Fruit fly (Drosophila melanogaster) whole organism, embryonic: ENCODE measurements around the gene CG32551.
A peak's percentile ranks its signal among the peaks of the same experiment; 100 is the strongest.

Source experiments
- Awh ChIP-seq: fragments of 200-800 bp; sonication (Bioruptor generic); IDR thresholded peaks from 2 replicates; pipeline ENCODE4, ENCODE4 v1.3.6; 2022; ENCODE audit warnings: missing biosample characterization, missing genetic modification characterization
- BtbVII ChIP-seq: fragments of 200-800 bp; sonication (Bioruptor generic); optimal IDR thresholded peaks from 3 replicates; lab custom pipeline; 2017; ENCODE audit warnings: missing biosample characterization, mild to moderate bottlenecking, missing genetic modification characterization
- CG10209 ChIP-seq: fragments of 200-800 bp; sonication (Bioruptor generic); optimal IDR thresholded peaks from 3 replicates; lab custom pipeline; 2017; ENCODE audit warnings: missing biosample characterization, mild to moderate bottlenecking, missing genetic modification characterization, missing genetic modification reagents
- CG10431 ChIP-seq: fragments of 200-800 bp; sonication (Bioruptor generic); optimal IDR thresholded peaks from 3 replicates; lab custom pipeline; 2018; ENCODE audit warnings: missing biosample characterization, mild to moderate bottlenecking, missing genetic modification characterization
- CG10654 ChIP-seq: fragments of 200-800 bp; sonication (Bioruptor generic); optimal IDR thresholded peaks from 2 replicates; lab custom pipeline; 2016; ENCODE audit warnings: missing biosample characterization, missing genetic modification characterization
- CG12744 ChIP-seq: fragments of 200-800 bp; sonication (Bioruptor generic); optimal IDR thresholded peaks from 2 replicates; lab custom pipeline; 2016; ENCODE audit warnings: missing biosample characterization, missing genetic modification characterization
- CG12942 ChIP-seq: fragments of 200-800 bp; sonication (Bioruptor generic); optimal IDR thresholded peaks from 3 replicates; lab custom pipeline; 2016; ENCODE audit warnings: missing biosample characterization, missing genetic modification characterization
- CG14050 ChIP-seq: fragments of 200-800 bp; sonication (Bioruptor generic); IDR thresholded peaks from 3 replicates; pipeline ENCODE4 v1.3.6; 2022; ENCODE audit warnings: missing biosample characterization, missing genetic modification characterization
- CG15269 ChIP-seq: fragments of 200-800 bp; sonication (Bioruptor generic); optimal IDR thresholded peaks from 2 replicates; lab custom pipeline; 2018; ENCODE audit warnings: missing biosample characterization, mild to moderate bottlenecking, missing genetic modification characterization, moderate library complexity
- CG17385 ChIP-seq: fragments of 200-800 bp; sonication (Bioruptor generic); optimal IDR thresholded peaks from 3 replicates; lab custom pipeline; 2018; ENCODE audit warnings: missing biosample characterization, mild to moderate bottlenecking, missing genetic modification characterization
- CG30020 ChIP-seq: fragments of 200-800 bp; optimal IDR thresholded peaks from 2 replicates; lab custom pipeline; 2019; ENCODE audit warnings: missing biosample characterization, mild to moderate bottlenecking, missing genetic modification characterization, moderate library complexity
- CG31365 ChIP-seq: fragments of 200-800 bp; sonication (Bioruptor generic); optimal IDR thresholded peaks from 2 replicates; lab custom pipeline; 2018; ENCODE audit warnings: missing biosample characterization, mild to moderate bottlenecking, missing genetic modification characterization
- CG3163 ChIP-seq: fragments of 200-800 bp; sonication (Bioruptor generic); optimal IDR thresholded peaks from 3 replicates; lab custom pipeline; 2016; ENCODE audit warnings: missing biosample characterization, missing genetic modification characterization
- CG32767 ChIP-seq: fragments of 200-800 bp; sonication (Bioruptor generic); IDR thresholded peaks from 2 replicates; pipeline ENCODE4 v1.3.6; 2022; ENCODE audit warnings: missing biosample characterization, missing genetic modification characterization
- CG34422 ChIP-seq: fragments of 200-800 bp; sonication (Bioruptor generic); IDR thresholded peaks from 3 replicates; pipeline ENCODE4 v1.3.6; 2022; ENCODE audit warnings: missing biosample characterization, missing genetic modification characterization
- CG4282 ChIP-seq: fragments of 200-800 bp; sonication (Bioruptor generic); optimal IDR thresholded peaks from 2 replicates; lab custom pipeline; 2016; ENCODE audit warnings: missing biosample characterization, missing genetic modification characterization
- CG43689 ChIP-seq: fragments of 200-800 bp; sonication (Bioruptor generic); IDR thresholded peaks from 2 replicates; pipeline ENCODE4 v1.3.6; 2022; ENCODE audit warnings: missing biosample characterization, missing genetic modification characterization
- CG4424 ChIP-seq: fragments of 200-800 bp; sonication (Bioruptor generic); optimal IDR thresholded peaks from 3 replicates; lab custom pipeline; 2016; ENCODE audit warnings: missing biosample characterization, missing genetic modification characterization
- CG6272 ChIP-seq: fragments of 200-800 bp; sonication (Bioruptor generic); IDR thresholded peaks from 2 replicates; pipeline ENCODE4 v1.3.6; 2022; ENCODE audit warnings: missing biosample characterization, missing genetic modification characterization
- CG7786 ChIP-seq: fragments of 200-800 bp; sonication (Bioruptor generic); optimal IDR thresholded peaks from 2 replicates; lab custom pipeline; 2016; ENCODE audit warnings: missing biosample characterization, missing genetic modification characterization
- CG7839 ChIP-seq: fragments of 200-800 bp; sonication (Bioruptor generic); optimal IDR thresholded peaks from 3 replicates; lab custom pipeline; 2018; ENCODE audit warnings: missing biosample characterization, mild to moderate bottlenecking, missing genetic modification characterization, moderate library complexity
- CG8388 ChIP-seq: fragments of 200-800 bp; sonication (Bioruptor generic); optimal IDR thresholded peaks from 2 replicates; lab custom pipeline; 2019; ENCODE audit warnings: missing biosample characterization, mild to moderate bottlenecking, missing genetic modification characterization, moderate library complexity
- CG8944 ChIP-seq: fragments of 200-800 bp; sonication (Bioruptor generic); optimal IDR thresholded peaks from 3 replicates; lab custom pipeline; 2016; ENCODE audit warnings: missing biosample characterization, missing genetic modification characterization
- CG9932 ChIP-seq: fragments of 200-800 bp; sonication (Bioruptor generic); IDR thresholded peaks from 2 replicates; pipeline ENCODE4 v1.3.6; 2022; ENCODE audit warnings: missing biosample characterization, missing genetic modification characterization
- CoRest ChIP-seq: fragments of 200-800 bp; sonication (Bioruptor generic); optimal IDR thresholded peaks from 3 replicates; lab custom pipeline; 2018; ENCODE audit warnings: missing biosample characterization, mild to moderate bottlenecking, missing genetic modification characterization, moderate library complexity
- D19A ChIP-seq: fragments of 200-800 bp; optimal IDR thresholded peaks from 3 replicates; lab custom pipeline; 2019; ENCODE audit warnings: missing biosample characterization, mild to moderate bottlenecking, missing genetic modification characterization, moderate library complexity
- Dip3 ChIP-seq: fragments of 200-800 bp; sonication (Bioruptor generic); optimal IDR thresholded peaks from 3 replicates; lab custom pipeline; 2016; ENCODE audit warnings: missing biosample characterization, missing genetic modification characterization
- Eip74EF ChIP-seq, 2 experiments: fragments of 200-800 bp in 1 of 2; fragments of >200 bp in 1 of 2; sonication (Bioruptor generic) in 1 of 2; optimal IDR thresholded peaks; 2 replicates each; lab custom pipeline; 2017 to 2019; ENCODE audit warnings: missing biosample characterization in 2 of 2, missing genetic modification characterization in 2 of 2, mild to moderate bottlenecking in 1 of 2, moderate library complexity in 1 of 2
- HLH4C ChIP-seq: fragments of 200-800 bp; sonication (Bioruptor generic); IDR thresholded peaks from 3 replicates; pipeline ENCODE4 v1.3.6; 2022; ENCODE audit warnings: missing biosample characterization, missing genetic modification characterization; ENCODE audit not compliant: partially characterized antibody
- Hr78 ChIP-seq, 2 experiments: fragments of 200-800 bp in 1 of 2; fragments of >200 bp in 1 of 2; sonication (Bioruptor generic) in 1 of 2; optimal IDR thresholded peaks; 2 replicates each; lab custom pipeline; 2017 to 2019; ENCODE audit warnings: missing biosample characterization in 2 of 2, missing genetic modification characterization in 2 of 2, mild to moderate bottlenecking in 1 of 2, moderate library complexity in 1 of 2
- Mrtf ChIP-seq: fragments of 200-800 bp; sonication (Bioruptor generic); IDR thresholded peaks from 3 replicates; pipeline ENCODE4 v1.3.6; 2022; ENCODE audit warnings: missing biosample characterization, missing genetic modification characterization
- Rfx ChIP-seq: fragments of 200-800 bp; sonication (Bioruptor generic); IDR thresholded peaks from 2 replicates; pipeline ENCODE4 v1.3.6; 2022; ENCODE audit warnings: missing biosample characterization, missing genetic modification characterization
- Sox102F ChIP-seq: fragments of 200-800 bp; sonication (Bioruptor generic); optimal IDR thresholded peaks from 2 replicates; lab custom pipeline; 2018; ENCODE audit warnings: missing biosample characterization, mild to moderate bottlenecking, missing genetic modification characterization, moderate library complexity
- Taf1 ChIP-seq: fragments of 200-800 bp; sonication (Bioruptor generic); IDR thresholded peaks from 2 replicates; pipeline ENCODE4 v1.3.6; 2022; ENCODE audit warnings: missing biosample characterization, missing genetic modification characterization
- ato ChIP-seq: fragments of 200-800 bp; sonication (Bioruptor generic); IDR thresholded peaks from 2 replicates; pipeline ENCODE4 v1.3.6; 2022; ENCODE audit warnings: missing biosample characterization, missing genetic modification characterization; ENCODE audit not compliant: partially characterized antibody
- cad ChIP-seq: fragments of >200 bp; optimal IDR thresholded peaks from 2 replicates; lab custom pipeline; 2017; ENCODE audit warnings: missing biosample characterization, missing genetic modification characterization
- corto ChIP-seq: fragments of 200-800 bp; sonication (Bioruptor generic); optimal IDR thresholded peaks from 2 replicates; lab custom pipeline; 2016; ENCODE audit warnings: missing biosample characterization, mild to moderate bottlenecking, missing genetic modification characterization, moderate library complexity
- disco-r ChIP-seq: fragments of 200-800 bp; sonication (Bioruptor generic); optimal IDR thresholded peaks from 2 replicates; lab custom pipeline; 2016; ENCODE audit warnings: missing biosample characterization, missing genetic modification characterization
- eyg ChIP-seq: fragments of 200-800 bp; sonication (Bioruptor generic); optimal IDR thresholded peaks from 3 replicates; lab custom pipeline; 2016; ENCODE audit warnings: missing biosample characterization, missing genetic modification characterization
- fd64A ChIP-seq: fragments of 200-800 bp; sonication (Bioruptor generic); optimal IDR thresholded peaks from 3 replicates; lab custom pipeline; 2018; ENCODE audit warnings: missing biosample characterization, mild to moderate bottlenecking, missing genetic modification characterization
- grau ChIP-seq: fragments of 200-800 bp; optimal IDR thresholded peaks from 3 replicates; lab custom pipeline; 2019; ENCODE audit warnings: missing biosample characterization, mild to moderate bottlenecking, missing genetic modification characterization, moderate library complexity
- lmd ChIP-seq: fragments of 200-800 bp; sonication (Bioruptor generic); IDR thresholded peaks from 2 replicates; pipeline ENCODE4 v1.3.6; 2022; ENCODE audit warnings: missing biosample characterization, missing genetic modification characterization
- pfk ChIP-seq: fragments of 200-800 bp; sonication (Bioruptor generic); optimal IDR thresholded peaks from 2 replicates; lab custom pipeline; 2018; ENCODE audit warnings: missing biosample characterization, mild to moderate bottlenecking, missing genetic modification characterization, moderate library complexity
- pum ChIP-seq: fragments of 200-800 bp; sonication (Bioruptor generic); optimal IDR thresholded peaks from 2 replicates; lab custom pipeline; 2016; ENCODE audit warnings: missing biosample characterization, missing genetic modification characterization
- shn ChIP-seq: fragments of 200-800 bp; sonication (Bioruptor generic); optimal IDR thresholded peaks from 3 replicates; lab custom pipeline; 2016; ENCODE audit warnings: missing biosample characterization, missing genetic modification characterization
- sima ChIP-seq: fragments of 200-800 bp; sonication (Bioruptor generic); optimal IDR thresholded peaks from 2 replicates; lab custom pipeline; 2016; ENCODE audit warnings: missing biosample characterization, missing genetic modification characterization
- tio ChIP-seq: fragments of 200-800 bp; sonication (Bioruptor generic); optimal IDR thresholded peaks from 2 replicates; lab custom pipeline; 2017; ENCODE audit warnings: missing biosample characterization, missing genetic modification characterization, inconsistent platforms
- ttk ChIP-seq: fragments of 200-800 bp; sonication (Bioruptor generic); IDR thresholded peaks from 2 replicates; pipeline ENCODE4 v2.1.2; 2022; ENCODE audit warnings: missing biosample characterization, missing genetic modification characterization
- wek ChIP-seq: fragments of 200-800 bp; sonication (Bioruptor generic); optimal IDR thresholded peaks from 3 replicates; lab custom pipeline; 2018; ENCODE audit warnings: missing biosample characterization, mild to moderate bottlenecking, missing genetic modification characterization, moderate library complexity
- wor ChIP-seq: fragments of 200-800 bp; sonication (Bioruptor generic); IDR thresholded peaks from 2 replicates; pipeline ENCODE4 v1.3.6; 2022; ENCODE audit warnings: missing biosample characterization, missing genetic modification characterization

The CG32551 gene

DNA sequence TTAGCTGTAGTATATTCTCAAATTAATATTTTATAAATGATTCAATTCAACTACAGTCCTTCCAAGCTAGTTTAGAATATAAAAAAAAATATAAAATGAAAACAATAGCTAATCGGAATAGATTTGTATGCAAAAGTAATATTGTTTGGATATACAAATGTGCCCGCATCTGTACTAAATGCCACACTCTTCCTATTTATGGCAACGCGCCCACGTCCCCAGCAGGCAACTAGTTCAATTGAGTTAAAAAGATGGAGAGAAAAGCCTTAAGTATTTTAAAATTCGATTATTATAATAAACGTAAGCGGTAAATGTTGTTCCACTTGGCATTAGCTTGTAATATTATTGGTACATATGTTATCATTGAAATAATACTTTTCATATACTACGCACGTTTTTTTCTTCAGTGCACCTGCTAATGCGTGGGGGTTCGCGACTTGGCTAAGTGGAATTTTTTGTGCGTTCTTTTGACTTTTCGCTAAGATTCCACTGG lies 33.1 kb upstream of the CG32551 start (continued):
- peak; percentile 35 for TF ChIP-seq BtbVII (GFP tag; lab: Kevin White, UChicago)
- TF ChIP-seq wek (GFP tag; lab: Kevin White, UChicago), result no peak
- TF ChIP-seq CG17385 (GFP tag; lab: Kevin White, UChicago), result peak; percentile 59
- no peak for TF ChIP-seq disco-r
- peak; percentile 49; the same call in 2 of the 3 replicates for TF ChIP-seq CG34422
- TF ChIP-seq CG31365 (tag; lab: Kevin White, UChicago), result no peak
- TF ChIP-seq Mrtf (GFP tag; lab: Robert Waterston, UW), result 0 out of 3 replicates have a peak, but pooled peaks have one; percentile 21
- TF ChIP-seq eyg (GFP tag; lab: Kevin White, UChicago), result no peak
- peak; percentile 2 for TF ChIP-seq shn (GFP tag; lab: Kevin White, UChicago)
- no peak for TF ChIP-seq corto (GFP tag; lab: Kevin White, UChicago)
- no peak for TF ChIP-seq HLH4C (GFP tag; lab: Robert Waterston, UW)
- TF ChIP-seq CG43689 (GFP tag; lab: Robert Waterston, UW), result peak; percentile 40; the same call in 1 of the 2 replicates
- peak; percentile 45 for TF ChIP-seq ttk (GFP tag; lab: Robert Waterston, UW)
- TF ChIP-seq D19A, result peak; percentile 58
- peak; percentile 77 for TF ChIP-seq CG4424 (GFP tag; lab: Kevin White, UChicago)
- peak; percentile 9; the same call in 1 of the 3 replicates for TF ChIP-seq CG14050
- TF ChIP-seq CG10209 (GFP tag; lab: Kevin White, UChicago), result peak; percentile 52
- peak; percentile 15 for TF ChIP-seq CG7786 (GFP tag; lab: Kevin White, UChicago)
- TF ChIP-seq Dip3, result peak; percentile 15
- TF ChIP-seq cad (GFP tag; lab: Kevin White, UChicago), result no peak
- TF ChIP-seq grau (tag; lab: Kevin White, UChicago), result peak; percentile 74
- TF ChIP-seq pum, result peak; percentile 35
- peak; percentile 28 for TF ChIP-seq CG8944
- 0 out of 2 replicates have a peak, but pooled peaks have one; percentile 44 for TF ChIP-seq Awh
- TF ChIP-seq CG4282 (GFP tag; lab: Kevin White, UChicago), result no peak
- no peak for TF ChIP-seq CG3163 (GFP tag; lab: Kevin White, UChicago)
- peak; percentile 85 for TF ChIP-seq CoRest (tag; lab: Kevin White, UChicago)
- TF ChIP-seq CG15269, result peak; percentile 80
- peak; percentile 57 for TF ChIP-seq wor (GFP tag; lab: Robert Waterston, UW)
- TF ChIP-seq Taf1, result no peak
- no peak for TF ChIP-seq CG30020 (tag; lab: Kevin White, UChicago)
- peak in 1 of 2 experiments; percentile 84 for TF ChIP-seq Eip74EF (GFP tag; optimal IDR thresholded peaks at IDR 0.05; lab: Kevin White, UChicago)
- peak; percentile 63 for TF ChIP-seq lmd (GFP tag; lab: Robert Waterston, UW)
- peak in 1 of 2 experiments; percentile 13 for TF ChIP-seq Hr78 (GFP tag; optimal IDR thresholded peaks at IDR 0.05; lab: Kevin White, UChicago)
- peak; percentile 64 for TF ChIP-seq CG12942 (GFP tag; lab: Kevin White, UChicago)
- peak; percentile 72 for TF ChIP-seq Rfx (GFP tag; lab: Robert Waterston, UW)
- no peak for TF ChIP-seq sima (GFP tag; lab: Kevin White, UChicago)
- 0 out of 2 replicates have a peak, but pooled peaks have one; percentile 24 for TF ChIP-seq CG6272 (GFP tag; lab: Robert Waterston, UW)
- peak; percentile 42; the same call in 1 of the 2 replicates for TF ChIP-seq CG32767 (GFP tag; lab: Robert Waterston, UW)
- TF ChIP-seq CG7839 (tag; lab: Kevin White, UChicago), result peak; percentile 83
- peak; percentile 77 for TF ChIP-seq CG8388 (GFP tag; lab: Kevin White, UChicago)
- TF ChIP-seq Sox102F, result peak; percentile 82
- no peak for TF ChIP-seq ato (GFP tag; lab: Robert Waterston, UW)
- no peak for TF ChIP-seq fd64A
- no peak for TF ChIP-seq pfk (GFP tag; lab: Kevin White, UChicago)
- TF ChIP-seq CG9932 (GFP tag; lab: Robert Waterston, UW), result peak; percentile 64
- peak; percentile 48 for TF ChIP-seq CG10654 (GFP tag; lab: Kevin White, UChicago)
- TF ChIP-seq CG12744 (GFP tag; lab: Kevin White, UChicago), result no peak
- TF ChIP-seq tio, result peak; percentile 88
- TF ChIP-seq CG10431 (GFP tag; lab: Kevin White, UChicago), result peak; percentile 61
